Fruit fly (Drosophila melanogaster): ENCODE results near the gene CG45079.

Gene CG45079

DNA sequence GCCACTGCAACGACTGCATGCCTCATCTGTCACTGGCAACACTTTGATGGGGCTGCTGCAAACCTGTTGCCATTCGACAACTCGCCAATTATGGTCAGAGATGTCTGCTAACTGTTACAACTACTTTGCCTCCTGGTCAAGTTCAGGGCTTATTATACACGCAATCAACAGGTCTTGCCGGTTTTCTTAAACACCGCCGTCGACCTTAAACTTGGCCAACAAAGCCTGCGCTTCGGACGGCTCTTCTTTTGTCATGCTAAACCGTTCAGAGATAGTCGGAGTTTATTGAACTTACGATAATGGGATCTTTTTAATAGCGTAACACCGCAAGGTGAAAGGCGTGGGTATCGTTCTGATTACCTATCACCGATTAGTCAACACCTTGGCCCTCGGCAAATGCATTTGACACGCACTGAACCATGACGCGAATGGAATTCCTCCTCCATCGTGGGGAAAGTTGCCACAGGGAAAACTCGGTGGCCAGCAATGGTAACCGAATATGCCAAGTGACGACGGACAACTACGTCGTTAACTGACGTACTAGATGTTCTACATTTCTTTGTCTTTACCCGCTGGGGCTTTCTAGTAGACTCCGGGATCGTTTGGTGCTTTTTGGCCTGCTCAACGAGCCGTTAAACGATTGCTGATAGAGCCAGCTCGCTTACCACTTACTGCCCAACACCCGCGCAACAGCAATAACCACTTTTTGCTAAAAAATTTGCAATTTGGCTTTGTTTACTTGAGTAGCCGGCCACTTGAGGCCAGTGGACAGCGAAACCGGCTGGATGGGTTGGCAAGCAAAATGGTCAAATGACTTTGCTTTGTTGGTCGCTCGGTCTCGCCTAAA is 13.2 kb upstream of the CG45079 start:
- TF ChIP-seq h (optimal IDR thresholded peaks at IDR 0.05), result no peak
- TF ChIP-seq insv (optimal IDR thresholded peaks at IDR 0.05), result no peak
- TF ChIP-seq Myc (optimal IDR thresholded peaks at IDR 0.05), result no peak
- TF ChIP-seq Sin3A (optimal IDR thresholded peaks at IDR 0.05), result no peak
- no peak for TF ChIP-seq ttk (optimal IDR thresholded peaks at IDR 0.05)
- no peak for TF ChIP-seq psq (optimal IDR thresholded peaks at IDR 0.05)

DNA sequence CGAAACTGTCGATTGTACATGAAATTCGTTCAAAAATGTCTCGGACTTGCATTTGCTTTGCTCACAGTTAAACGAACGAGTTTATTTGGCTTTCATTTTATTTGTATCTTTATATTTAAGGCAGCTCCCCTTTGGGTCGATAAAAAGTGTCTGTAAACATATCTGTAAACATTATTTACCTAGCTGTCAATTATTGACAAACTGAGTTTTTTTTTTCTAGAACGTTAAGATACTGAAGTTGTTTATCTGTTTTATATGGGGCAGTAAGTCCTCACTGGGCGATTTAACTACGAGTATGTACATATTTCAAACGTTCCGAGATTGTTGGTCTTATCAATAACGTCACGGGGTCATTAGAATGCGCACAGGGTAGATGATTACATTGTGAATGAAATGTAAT is 8.6 kb upstream of the CG45079 start:
- TF ChIP-seq insv (optimal IDR thresholded peaks at IDR 0.05) (no peak), Sin3A (optimal IDR thresholded peaks at IDR 0.05) (no peak), h (optimal IDR thresholded peaks at IDR 0.05) (no peak), Myc (optimal IDR thresholded peaks at IDR 0.05) (no peak), ttk (optimal IDR thresholded peaks at IDR 0.05) (no peak), psq (optimal IDR thresholded peaks at IDR 0.05) (no peak)

dm6 chr3R:17116231-17116630 is 8.0 kb upstream of the CG45079 start:
- TF ChIP-seq insv (optimal IDR thresholded peaks at IDR 0.05) (no peak), h (optimal IDR thresholded peaks at IDR 0.05) (no peak), psq (optimal IDR thresholded peaks at IDR 0.05) (no peak), Sin3A (optimal IDR thresholded peaks at IDR 0.05) (no peak), Myc (optimal IDR thresholded peaks at IDR 0.05) (no peak), ttk (optimal IDR thresholded peaks at IDR 0.05) (no peak)

DNA sequence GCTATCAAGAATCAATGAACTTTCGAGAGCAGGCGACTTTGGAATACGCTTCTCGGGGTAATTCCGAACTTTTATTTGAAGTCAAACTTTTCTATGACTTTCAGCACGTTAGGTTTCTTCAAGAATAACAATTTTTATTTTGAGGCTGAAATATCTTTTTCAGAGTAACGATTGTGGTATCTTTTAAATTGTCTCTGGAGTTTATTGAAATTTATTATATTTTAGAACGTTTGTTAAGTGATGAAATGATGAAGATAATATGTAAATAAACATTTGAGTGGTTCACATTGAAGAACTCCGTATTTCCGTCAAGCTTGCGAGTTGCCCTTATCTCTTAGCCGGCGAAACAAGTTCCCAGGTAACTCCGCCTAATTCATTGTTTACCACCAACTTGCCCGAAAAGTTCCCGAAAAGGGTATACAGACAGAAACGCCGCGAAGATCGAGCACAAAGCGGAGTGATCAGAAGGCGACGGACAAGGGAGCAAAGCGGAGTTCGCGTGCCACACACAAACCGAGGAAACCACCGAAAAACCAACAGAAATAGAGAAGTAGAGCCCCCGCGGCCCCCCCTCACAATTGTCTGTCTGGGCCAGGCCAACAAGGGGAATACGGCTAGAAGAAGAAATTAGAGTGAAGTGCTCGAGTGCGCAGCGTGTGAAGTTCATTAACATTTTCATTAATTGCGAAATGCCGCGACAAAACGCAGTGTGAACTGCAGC is 6.5 kb upstream of the CG45079 start:
- TF ChIP-seq ttk (optimal IDR thresholded peaks at IDR 0.05) (no peak), Myc (optimal IDR thresholded peaks at IDR 0.05) (no peak), insv (optimal IDR thresholded peaks at IDR 0.05) (no peak), psq (optimal IDR thresholded peaks at IDR 0.05) (no peak), h (optimal IDR thresholded peaks at IDR 0.05) (no peak), Sin3A (optimal IDR thresholded peaks at IDR 0.05) (no peak)

dm6 chr3R:17118917-17119378 is 5.3 kb upstream of the CG45079 start:
- TF ChIP-seq Myc (optimal IDR thresholded peaks at IDR 0.05), result no peak

- TF ChIP-seq h (optimal IDR thresholded peaks at IDR 0.05) (no peak), ttk (optimal IDR thresholded peaks at IDR 0.05) (no peak), insv (optimal IDR thresholded peaks at IDR 0.05) (no peak), psq (optimal IDR thresholded peaks at IDR 0.05) (no peak), Sin3A (optimal IDR thresholded peaks at IDR 0.05) (no peak), Myc (optimal IDR thresholded peaks at IDR 0.05) (no peak)
These were observed 4.1 kb upstream of the CG45079 start, which contains the start of gene CG34278 for dm6 chr3R:17120165-17120564. CG34278 (plus strand) TSS chr3R:17120465.

dm6 chr3R:17121277-17121676 is 3.0 kb upstream of the CG45079 start, which contains the start of gene CG42779:
CG42779 (plus strand) TSS chr3R:17121577.
- no peak for TF ChIP-seq ttk (optimal IDR thresholded peaks at IDR 0.05)

- no peak for TF ChIP-seq h (optimal IDR thresholded peaks at IDR 0.05)
- no peak for TF ChIP-seq Sin3A (optimal IDR thresholded peaks at IDR 0.05)
- no peak for TF ChIP-seq psq (optimal IDR thresholded peaks at IDR 0.05)
- no peak for TF ChIP-seq insv (optimal IDR thresholded peaks at IDR 0.05)
- no peak for TF ChIP-seq ttk (optimal IDR thresholded peaks at IDR 0.05)
- TF ChIP-seq Myc (optimal IDR thresholded peaks at IDR 0.05), result no peak
These were observed 1.3 kb upstream of the CG45079 start for dm6 chr3R:17122796-17123504.

DNA sequence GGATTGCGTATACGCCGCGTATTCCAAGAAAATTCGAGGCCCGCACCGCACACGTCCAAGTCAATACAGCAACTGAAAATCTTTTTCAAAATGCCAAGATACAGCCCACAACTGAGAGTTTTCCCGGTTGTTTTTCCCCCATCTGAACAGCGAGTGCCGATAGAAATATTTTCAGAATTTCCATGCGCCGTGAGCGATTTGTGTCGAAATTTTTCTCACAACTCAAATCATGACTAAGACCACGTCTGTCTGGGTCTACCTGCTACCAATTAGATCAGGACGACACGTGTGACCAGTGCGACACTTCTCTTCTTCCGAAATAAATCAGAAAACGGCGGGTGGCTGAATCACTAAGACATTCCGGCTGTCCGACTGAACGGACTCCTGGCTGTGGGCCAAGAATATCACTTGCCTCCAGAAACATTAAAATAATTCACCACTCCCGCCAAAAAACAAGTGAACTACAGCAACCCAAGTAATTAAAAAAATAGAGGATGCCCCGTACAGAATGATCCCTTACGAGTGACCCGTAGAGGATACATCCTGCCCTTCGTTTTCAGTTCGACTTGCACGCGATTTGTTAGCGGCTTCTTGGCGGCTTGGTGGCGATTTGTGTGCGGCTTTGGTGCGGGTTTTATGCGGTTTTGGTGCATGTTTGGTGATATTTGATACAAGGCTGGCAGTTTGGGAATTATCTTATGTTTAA is 1.2 kb downstream of the CG45079 start, which contains the start of gene cher:
Gene cher, minus strand, starts transcription at position 51 of the 706 bp plus-strand sequence.
- no peak for TF ChIP-seq psq (optimal IDR thresholded peaks at IDR 0.05)
- TF ChIP-seq Sin3A (optimal IDR thresholded peaks at IDR 0.05), result no peak
- TF ChIP-seq Myc (optimal IDR thresholded peaks at IDR 0.05), result no peak
- no peak for TF ChIP-seq ttk (optimal IDR thresholded peaks at IDR 0.05)
- TF ChIP-seq insv (optimal IDR thresholded peaks at IDR 0.05), result no peak
- TF ChIP-seq h (optimal IDR thresholded peaks at IDR 0.05), result no peak

dm6 chr3R:17126838-17127237 is 2.6 kb downstream of the CG45079 start, which contains the start of the genes CG17477 and CG31269:
CG17477 (minus strand) TSS chr3R:17126938.
CG31269 (plus strand) TSS chr3R:17127126.
- no peak for TF ChIP-seq Myc (optimal IDR thresholded peaks at IDR 0.05)
- TF ChIP-seq insv (optimal IDR thresholded peaks at IDR 0.05), result no peak
- no peak for TF ChIP-seq Sin3A (optimal IDR thresholded peaks at IDR 0.05)
- TF ChIP-seq psq (optimal IDR thresholded peaks at IDR 0.05), result no peak
- TF ChIP-seq h (optimal IDR thresholded peaks at IDR 0.05), result no peak
- no peak for TF ChIP-seq ttk (optimal IDR thresholded peaks at IDR 0.05)

- TF ChIP-seq Myc (optimal IDR thresholded peaks at IDR 0.05) (no peak), insv (optimal IDR thresholded peaks at IDR 0.05) (no peak), psq (optimal IDR thresholded peaks at IDR 0.05) (no peak), h (optimal IDR thresholded peaks at IDR 0.05) (no peak), ttk (optimal IDR thresholded peaks at IDR 0.05) (no peak), Sin3A (optimal IDR thresholded peaks at IDR 0.05) (no peak)
These were observed 3.6 kb downstream of the CG45079 start, which contains the start of gene CG31265 for dm6 chr3R:17127912-17128311. CG31265 (plus strand) TSS chr3R:17128212.
